Worm (Caenorhabditis elegans) whole organism, young adult: ENCODE results near the gene gcp-2.2.

Source experiments
- F23B12.7 ChIP-seq: sonication (generic microtip); optimal IDR thresholded peaks from 2 replicates; lab custom pipeline; 2017; ENCODE audit warnings: missing genetic modification characterization, mild to moderate bottlenecking, missing compliant biosample characterization, antibody characterized with exemption, moderate library complexity; ENCODE audit not compliant: insufficient read depth
- F39B2.1 ChIP-seq: fragments of 200-800 bp; sonication (Bioruptor generic); IDR thresholded peaks from 2 replicates; pipeline ENCODE4 v1.3.6; 2022; ENCODE audit warnings: missing genetic modification reagents, missing genetic modification characterization, missing compliant biosample characterization
- Y56A3A.18 ChIP-seq: fragments of 200-800 bp; sonication (Bioruptor generic); IDR thresholded peaks from 2 replicates; pipeline ENCODE4 v1.3.6; 2022; ENCODE audit warnings: missing genetic modification reagents, missing genetic modification characterization, missing compliant biosample characterization
- Y79H2A.3 ChIP-seq: fragments of 200-800 bp; sonication (Bioruptor generic); conservative IDR thresholded peaks from 2 replicates; pipeline ENCODE4 v1.3.6; 2022; ENCODE audit warnings: missing genetic modification reagents, missing genetic modification characterization, missing compliant biosample characterization
- Y95B8A.8 ChIP-seq: fragments of 200-800 bp; sonication (Bioruptor generic); IDR thresholded peaks from 2 replicates; pipeline ENCODE4 v1.3.6; 2022; ENCODE audit warnings: missing genetic modification reagents, missing genetic modification characterization, missing compliant biosample characterization
- atf-7 ChIP-seq: sonication (generic microtip); optimal IDR thresholded peaks from 2 replicates; lab custom pipeline; 2017; ENCODE audit warnings: mild to moderate bottlenecking, missing genetic modification characterization, missing compliant biosample characterization
- bed-2 ChIP-seq: fragments of 200-800 bp; sonication (Bioruptor generic); IDR thresholded peaks from 2 replicates; pipeline ENCODE4 v1.3.6; 2022; ENCODE audit warnings: missing genetic modification reagents, missing genetic modification characterization, missing compliant biosample characterization
- ccch-3 ChIP-seq: fragments of 200-800 bp; sonication (Bioruptor generic); optimal IDR thresholded peaks from 2 replicates; lab custom pipeline; 2018; ENCODE audit warnings: mild to moderate bottlenecking, missing genetic modification characterization, missing compliant biosample characterization
- ceh-91 ChIP-seq: fragments of 200-800 bp; sonication (Bioruptor generic); IDR thresholded peaks from 2 replicates; pipeline ENCODE4 v1.3.6; 2022; ENCODE audit warnings: missing genetic modification reagents, missing genetic modification characterization, missing compliant biosample characterization
- chd-7 ChIP-seq: sonication (generic microtip); optimal IDR thresholded peaks from 2 replicates; lab custom pipeline; 2016; ENCODE audit warnings: mild to moderate bottlenecking, missing genetic modification characterization, moderate library complexity, missing compliant biosample characterization
- die-1 ChIP-seq: sonication (generic microtip); optimal IDR thresholded peaks from 2 replicates; lab custom pipeline; 2016; ENCODE audit warnings: missing genotype, mild to moderate bottlenecking, missing genetic modification characterization, missing compliant biosample characterization
- dox-1 ChIP-seq: fragments of 200-800 bp; sonication (Bioruptor generic); IDR thresholded peaks from 2 replicates; pipeline ENCODE4 v1.3.6; 2022; ENCODE audit warnings: missing genetic modification reagents, missing genetic modification characterization, missing compliant biosample characterization
- egl-18 ChIP-seq: fragments of 200-800 bp; sonication (Bioruptor generic); IDR thresholded peaks from 2 replicates; pipeline ENCODE4 v1.3.6; 2022; ENCODE audit warnings: missing genetic modification reagents, missing genetic modification characterization, missing compliant biosample characterization
- ets-4 ChIP-seq: fragments of 200-800 bp; sonication (Bioruptor generic); optimal IDR thresholded peaks from 2 replicates; lab custom pipeline; 2018; ENCODE audit warnings: mild to moderate bottlenecking, missing genetic modification characterization, missing compliant biosample characterization
- hmg-1.2 ChIP-seq: fragments of 200-800 bp; sonication (Bioruptor generic); IDR thresholded peaks from 2 replicates; pipeline ENCODE4 v1.3.6; 2022; ENCODE audit warnings: missing genetic modification reagents, missing genetic modification characterization, missing compliant biosample characterization
- let-526 ChIP-seq: fragments of 200-800 bp; sonication (Bioruptor generic); IDR thresholded peaks from 2 replicates; pipeline ENCODE4 v1.3.6; 2022; ENCODE audit warnings: missing genetic modification reagents, missing genetic modification characterization, missing compliant biosample characterization
- let-607 ChIP-seq, 2 experiments: fragments of 200-800 bp in 1 of 2; sonication (Bioruptor generic) in 1 of 2; sonication (generic microtip) in 1 of 2; optimal IDR thresholded peaks; 2 replicates each; lab custom pipeline; 2016 to 2018; ENCODE audit warnings: mild to moderate bottlenecking in 2 of 2, missing compliant biosample characterization in 2 of 2, missing genetic modification characterization in 2 of 2, moderate library complexity in 2 of 2, missing genotype in 1 of 2
- lin-26 ChIP-seq: fragments of 200-800 bp; sonication (Bioruptor generic); IDR thresholded peaks from 2 replicates; pipeline ENCODE4 v1.3.6; 2022; ENCODE audit warnings: missing genetic modification reagents, missing genetic modification characterization, missing compliant biosample characterization
- lsy-27 ChIP-seq: sonication (generic microtip); optimal IDR thresholded peaks from 2 replicates; lab custom pipeline; 2017; ENCODE audit warnings: missing genetic modification characterization, mild to moderate bottlenecking, missing compliant biosample characterization, antibody characterized with exemption, missing genotype, borderline replicate concordance; ENCODE audit not compliant: insufficient read depth
- mes-4 ChIP-seq: sonication (generic microtip); optimal IDR thresholded peaks from 2 replicates; lab custom pipeline; 2016; ENCODE audit warnings: missing genotype, missing genetic modification characterization, missing compliant biosample characterization
- mxl-1 ChIP-seq: sonication (generic microtip); optimal IDR thresholded peaks from 2 replicates; lab custom pipeline; 2016; ENCODE audit warnings: missing genetic modification characterization, missing compliant biosample characterization
- nfya-1 ChIP-seq: sonication (generic microtip); optimal IDR thresholded peaks from 2 replicates; lab custom pipeline; 2017; ENCODE audit warnings: antibody characterized with exemption, missing compliant biosample characterization, missing genetic modification characterization, borderline replicate concordance; ENCODE audit not compliant: insufficient read depth
- pbrm-1 ChIP-seq: fragments of 200-800 bp; sonication (Bioruptor generic); IDR thresholded peaks from 2 replicates; pipeline ENCODE4 v1.3.6; 2022; ENCODE audit warnings: missing genetic modification reagents, missing genetic modification characterization, missing compliant biosample characterization
- rec-8 ChIP-seq, 2 experiments: sonication (generic microtip); optimal IDR thresholded peaks; 2 replicates each; lab custom pipeline; 2016; ENCODE audit warnings: mild to moderate bottlenecking in 2 of 2, missing genetic modification characterization in 2 of 2, missing genetic modification reagents in 2 of 2, missing genotype in 2 of 2, missing biosample characterization in 1 of 2, missing compliant biosample characterization in 1 of 2, moderate library complexity in 1 of 2
- snpc-1.3 ChIP-seq: sonication (generic microtip); optimal IDR thresholded peaks from 2 replicates; lab custom pipeline; 2017; ENCODE audit warnings: missing genetic modification characterization, mild to moderate bottlenecking, missing compliant biosample characterization, antibody characterized with exemption, moderate library complexity, missing genotype, missing genetic modification reagents; ENCODE audit not compliant: insufficient read depth
- tbp1 ChIP-seq: fragments of 200-800 bp; sonication (Bioruptor generic); optimal IDR thresholded peaks from 2 replicates; lab custom pipeline; 2018; ENCODE audit warnings: mild to moderate bottlenecking, missing genetic modification characterization, missing compliant biosample characterization
- tlf-1 ChIP-seq: fragments of 200-800 bp; sonication (Bioruptor generic); optimal IDR thresholded peaks from 2 replicates; lab custom pipeline; 2018; ENCODE audit warnings: mild to moderate bottlenecking, missing genetic modification characterization, missing compliant biosample characterization
- zim-3 ChIP-seq: sonication (generic microtip); optimal IDR thresholded peaks from 2 replicates; lab custom pipeline; 2017; ENCODE audit warnings: mild to moderate bottlenecking, missing genetic modification characterization, moderate library complexity, missing compliant biosample characterization
- ztf-25 ChIP-seq: fragments of 200-800 bp; sonication (Bioruptor generic); IDR thresholded peaks from 2 replicates; pipeline ENCODE4 v1.3.6; 2022; ENCODE audit warnings: missing genetic modification reagents, missing genetic modification characterization, missing compliant biosample characterization
- ztf-26 ChIP-seq: sonication (generic microtip); optimal IDR thresholded peaks from 2 replicates; lab custom pipeline; 2017; ENCODE audit warnings: missing genetic modification characterization, missing compliant biosample characterization
- ztf-28 ChIP-seq: fragments of 200-800 bp; sonication (Bioruptor generic); IDR thresholded peaks from 2 replicates; pipeline ENCODE4 v1.3.6; 2022; ENCODE audit warnings: missing genetic modification reagents, missing genetic modification characterization, missing compliant biosample characterization
- ztf-3 ChIP-seq: fragments of 200-800 bp; sonication (Bioruptor generic); optimal IDR thresholded peaks from 2 replicates; lab custom pipeline; 2018; ENCODE audit warnings: mild to moderate bottlenecking, missing genetic modification characterization, missing compliant biosample characterization

The gcp-2.2 gene

DNA sequence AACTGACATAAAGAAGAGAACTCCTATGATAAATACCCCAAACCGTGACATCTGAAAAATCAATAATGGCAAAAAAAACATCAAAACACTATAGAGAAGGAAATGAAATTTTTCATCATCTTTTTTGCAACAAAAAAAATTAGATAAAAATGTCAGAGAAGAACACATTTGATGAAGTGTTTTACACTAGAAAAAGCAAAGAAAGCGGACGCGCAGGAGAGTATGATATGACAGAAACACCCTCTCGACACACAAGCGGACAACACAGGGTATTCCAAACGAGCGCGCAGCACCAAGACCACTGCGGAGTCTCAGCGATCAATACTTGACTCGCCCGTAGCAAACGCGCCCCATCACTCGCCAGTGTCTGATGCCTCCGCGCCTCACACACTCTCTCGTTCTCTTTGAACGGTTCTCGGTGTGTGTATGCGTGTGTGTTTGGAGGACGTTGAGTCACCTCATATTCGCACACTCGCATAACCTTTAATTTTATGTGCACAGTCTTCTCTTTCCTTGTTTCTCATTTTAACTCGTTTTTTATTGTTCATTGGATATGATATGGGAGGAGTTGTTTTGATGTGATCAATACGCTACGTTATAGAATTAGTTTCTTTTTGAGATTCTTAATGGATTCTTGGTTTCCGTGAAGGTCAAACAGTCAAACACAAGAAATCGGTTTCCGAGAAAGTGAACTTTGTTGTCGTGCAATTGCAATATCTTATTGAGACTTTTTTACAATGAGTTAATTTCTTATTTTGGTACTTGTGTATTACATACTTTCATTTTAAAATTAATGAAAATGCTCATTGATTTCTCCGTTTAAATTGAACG, 9.1 kb downstream of the gcp-2.2 start, which contains the start of gene selt-1.1 (continued):
- peak; percentile 8 for TF ChIP-seq chd-7
- TF ChIP-seq F23B12.7 (tag; lab: Kevin White, UChicago), result peak; percentile 5
- 0 out of 2 replicates have a peak, but pooled peaks have one; percentile 27 for TF ChIP-seq Y56A3A.18
- TF ChIP-seq dox-1, result peak; percentile 89
- TF ChIP-seq atf-7, result peak; percentile 29
- TF ChIP-seq let-607 (tag; optimal IDR thresholded peaks at IDR 0.05; lab: Kevin White, UChicago), result peak; percentile 43 to 68
- TF ChIP-seq F39B2.1, result no peak
- no peak for TF ChIP-seq lsy-27 (tag; lab: Kevin White, UChicago)
- peak; percentile 85 for TF ChIP-seq ets-4 (GFP tag; lab: Kevin White, UChicago)
- TF ChIP-seq hmg-1.2 (GFP tag; lab: Robert Waterston, UW), result peak; percentile 96
- 0 out of 2 replicates have a peak, but pooled peaks have one; percentile 28 for TF ChIP-seq bed-2 (GFP tag; lab: Robert Waterston, UW)
- TF ChIP-seq Y79H2A.3 (GFP tag; lab: Robert Waterston, UW), result no peak

DNA sequence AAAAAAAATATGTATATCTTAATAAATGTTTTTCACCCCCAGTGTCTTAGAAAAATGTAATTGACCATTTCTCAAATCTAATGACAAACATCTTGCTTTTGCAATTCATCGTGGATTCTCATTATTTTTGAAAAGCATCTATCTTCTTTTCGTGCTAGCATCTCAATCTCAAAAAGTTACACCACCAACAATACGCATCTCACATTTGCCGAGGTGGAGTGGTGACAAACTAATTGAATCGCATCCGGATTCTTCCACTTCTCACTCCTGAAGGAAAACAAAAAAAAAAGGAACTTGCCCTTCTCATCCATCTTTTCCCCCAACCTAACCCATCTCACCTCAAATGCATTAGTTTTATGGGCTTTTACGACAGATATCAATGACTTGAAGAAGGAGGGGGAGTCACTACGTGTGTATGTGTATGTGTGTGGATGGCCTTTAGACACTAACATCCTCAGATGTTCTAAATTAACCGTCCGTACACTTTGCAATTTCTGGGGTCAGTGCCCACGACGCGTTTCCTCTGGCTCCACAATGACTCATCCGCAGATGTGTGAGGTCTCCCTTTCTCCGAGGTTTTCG, 10.0 kb downstream of the gcp-2.2 start:
- TF ChIP-seq hmg-1.2 (GFP tag; lab: Robert Waterston, UW) (no peak), ccch-3 (GFP tag; lab: Kevin White, UChicago) (no peak), die-1 (tag; lab: Kevin White, UChicago) (no peak), ztf-26 (tag; lab: Kevin White, UChicago) (no peak), rec-8 (tag; optimal IDR thresholded peaks at IDR 0.05; lab: Kevin White, UChicago) (no peak)
- TF ChIP-seq, all 124 proteins: peak for 0

DNA sequence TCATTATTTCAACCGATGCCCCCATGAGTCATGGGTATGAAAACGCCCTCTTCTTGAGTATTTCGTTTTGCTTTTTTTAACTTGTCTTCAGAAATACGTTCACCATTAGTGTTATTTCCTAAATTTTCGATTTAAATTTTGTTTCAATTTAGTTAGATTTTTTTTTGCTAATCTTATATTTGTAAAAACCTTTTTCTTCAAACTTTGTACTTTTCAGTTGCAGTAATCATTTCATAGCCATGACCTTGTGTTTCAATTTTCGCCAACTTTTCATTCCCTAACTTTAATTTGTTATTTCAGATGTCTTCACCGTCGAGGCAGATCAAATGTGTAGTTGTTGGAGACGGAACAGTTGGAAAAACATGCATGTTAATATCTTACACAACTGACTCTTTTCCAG, 10.8 kb downstream of the gcp-2.2 start, which contains the start of gene mig-2:
Gene mig-2, plus strand, starts transcription at position 301 of the 400 bp plus-strand sequence.
- TF ChIP-seq mxl-1 (no peak), pbrm-1 (GFP tag; lab: Robert Waterston, UW) (no peak), ztf-25 (no peak), Y95B8A.8 (GFP tag; lab: Robert Waterston, UW) (no peak), tbp1 (GFP tag; lab: Kevin White, UChicago) (no peak), lin-26 (GFP tag; lab: Robert Waterston, UW) (no peak), atf-7 (no peak), snpc-1.3 (tag; lab: Kevin White, UChicago) (no peak), ceh-91 (GFP tag; lab: Robert Waterston, UW) (no peak), zim-3 (tag; lab: Kevin White, UChicago) (no peak), ztf-28 (GFP tag; lab: Robert Waterston, UW) (no peak), die-1 (tag; lab: Kevin White, UChicago) (no peak), ztf-3 (GFP tag; lab: Kevin White, UChicago) (no peak), let-526 (GFP tag; lab: Robert Waterston, UW) (no peak), nfya-1 (no peak), mes-4 (tag; lab: Kevin White, UChicago) (no peak), tlf-1 (GFP tag; lab: Kevin White, UChicago) (no peak), egl-18 (GFP tag; lab: Robert Waterston, UW) (no peak)
